Fruit fly (Drosophila melanogaster): ENCODE data around the gene ND-23.

DNA sequence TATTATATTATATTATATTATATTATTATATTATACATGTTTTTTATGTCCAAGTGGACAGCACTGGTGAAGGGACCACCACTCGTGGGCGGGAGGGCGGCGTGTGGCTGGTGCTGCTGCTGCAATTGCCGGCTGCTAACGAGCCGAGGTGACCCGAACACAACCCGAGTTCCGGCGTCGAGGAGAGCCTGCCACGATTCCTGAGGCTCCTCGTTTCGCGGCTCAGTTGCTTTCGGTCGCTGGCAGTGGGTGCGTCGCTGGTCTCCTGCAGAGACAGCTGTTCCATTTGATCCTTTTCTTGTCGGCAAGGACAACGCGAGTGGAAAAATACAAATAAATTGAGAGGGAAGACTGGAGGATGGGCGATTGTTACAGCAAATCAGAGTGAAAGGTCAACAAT is 26.5 kb downstream of the ND-23 start:
- TF ChIP-seq CrebA (GFP tag; optimal IDR thresholded peaks at IDR 0.05; ENCODE audit: borderline replicate concordance) (no peak), Jra (GFP tag; optimal IDR thresholded peaks at IDR 0.05) (no peak), sage (GFP tag; optimal IDR thresholded peaks at IDR 0.05) (no peak), psq (GFP tag; optimal IDR thresholded peaks at IDR 0.05) (no peak), OdsH (GFP tag; optimal IDR thresholded peaks at IDR 0.05) (no peak), Myc (optimal IDR thresholded peaks at IDR 0.05) (no peak), lola (GFP tag; optimal IDR thresholded peaks at IDR 0.05) (no peak), usp (GFP tag; optimal IDR thresholded peaks at IDR 0.05) (no peak), woc (GFP tag; optimal IDR thresholded peaks at IDR 0.05) (no peak), N (GFP tag; optimal IDR thresholded peaks at IDR 0.05) (no peak), dsf (GFP tag; optimal IDR thresholded peaks at IDR 0.05; ENCODE audit: borderline replicate concordance) (no peak), dmrt93B (GFP tag; optimal IDR thresholded peaks at IDR 0.05) (no peak), jim (GFP tag; optimal IDR thresholded peaks at IDR 0.05) (no peak)
